Worm (Caenorhabditis elegans) whole organism, young adult: ENCODE measurements around the gene klp-4.

Source experiments
- F37B4.10 ChIP-seq: fragments of 200-800 bp; sonication (Bioruptor generic); IDR thresholded peaks from 2 replicates; pipeline ENCODE4 v1.3.6; 2022; ENCODE audit warnings: missing genetic modification characterization, missing compliant biosample characterization
- Y53F4B.3 ChIP-seq: fragments of 200-800 bp; sonication (Bioruptor generic); IDR thresholded peaks from 2 replicates; pipeline ENCODE4 v1.3.6; 2022; ENCODE audit warnings: missing genetic modification reagents, missing genetic modification characterization, missing compliant biosample characterization
- Y67H2A.10 ChIP-seq: fragments of 200-800 bp; sonication (Bioruptor generic); conservative IDR thresholded peaks from 2 replicates; pipeline ENCODE4 v1.3.6; 2022; ENCODE audit warnings: missing genetic modification reagents, missing genetic modification characterization, missing compliant biosample characterization
- Y95B8A.8 ChIP-seq: fragments of 200-800 bp; sonication (Bioruptor generic); IDR thresholded peaks from 2 replicates; pipeline ENCODE4 v1.3.6; 2022; ENCODE audit warnings: missing genetic modification reagents, missing genetic modification characterization, missing compliant biosample characterization
- athp-1 ChIP-seq: sonication (generic microtip); optimal IDR thresholded peaks from 2 replicates; lab custom pipeline; 2017; ENCODE audit warnings: mild to moderate bottlenecking, missing genetic modification characterization, missing compliant biosample characterization
- attf-3 ChIP-seq: fragments of 200-800 bp; sonication (Bioruptor generic); conservative IDR thresholded peaks from 2 replicates; pipeline ENCODE4 v1.3.6; 2022; ENCODE audit warnings: missing genetic modification reagents, missing genetic modification characterization, missing compliant biosample characterization
- cebp-2 ChIP-seq: fragments of 200-800 bp; sonication (Bioruptor generic); IDR thresholded peaks from 2 replicates; pipeline ENCODE4 v1.3.6; 2022; ENCODE audit warnings: missing genetic modification characterization, missing compliant biosample characterization
- ceh-27 ChIP-seq: fragments of 200-800 bp; sonication (Bioruptor generic); optimal IDR thresholded peaks from 2 replicates; lab custom pipeline; 2018; ENCODE audit warnings: mild to moderate bottlenecking, missing genetic modification characterization, moderate library complexity, missing compliant biosample characterization
- die-1 ChIP-seq: sonication (generic microtip); optimal IDR thresholded peaks from 2 replicates; lab custom pipeline; 2016; ENCODE audit warnings: missing genotype, mild to moderate bottlenecking, missing genetic modification characterization, missing compliant biosample characterization
- dox-1 ChIP-seq: fragments of 200-800 bp; sonication (Bioruptor generic); IDR thresholded peaks from 2 replicates; pipeline ENCODE4 v1.3.6; 2022; ENCODE audit warnings: missing genetic modification reagents, missing genetic modification characterization, missing compliant biosample characterization
- dpl-1 ChIP-seq: fragments of 150-350 bp; optimal IDR thresholded peaks from 2 replicates; lab custom pipeline; 2014; ENCODE audit warnings: missing biosample characterization, missing genetic modification reagents, missing genetic modification characterization
- efl-1 ChIP-seq: fragments of 150-350 bp; optimal IDR thresholded peaks from 2 replicates; lab custom pipeline; 2014; ENCODE audit warnings: missing biosample characterization, missing genetic modification reagents, missing genetic modification characterization
- ekl-4 ChIP-seq: fragments of 200-800 bp; sonication (Bioruptor generic); IDR thresholded peaks from 2 replicates; pipeline ENCODE4 v1.3.6; 2022; ENCODE audit warnings: missing genetic modification reagents, missing genetic modification characterization, missing compliant biosample characterization
- gei-17 ChIP-seq: fragments of 200-800 bp; sonication (Bioruptor generic); optimal IDR thresholded peaks from 2 replicates; lab custom pipeline; 2018; ENCODE audit warnings: mild to moderate bottlenecking, missing genetic modification characterization, missing compliant biosample characterization
- him-1 ChIP-seq: sonication (generic microtip); optimal IDR thresholded peaks from 2 replicates; lab custom pipeline; 2016; ENCODE audit warnings: missing genotype, missing genetic modification reagents, missing genetic modification characterization, missing compliant biosample characterization
- hlh-26 ChIP-seq: fragments of 200-800 bp; sonication (Bioruptor generic); conservative IDR thresholded peaks from 2 replicates; pipeline ENCODE4 v1.3.6; 2022; ENCODE audit warnings: missing genetic modification reagents, missing genetic modification characterization, missing compliant biosample characterization
- lag-1 ChIP-seq: fragments of 200-800 bp; sonication (Bioruptor generic); IDR thresholded peaks from 2 replicates; pipeline ENCODE4 v1.3.6; 2022; ENCODE audit warnings: missing genetic modification reagents, missing genetic modification characterization, missing compliant biosample characterization
- let-526 ChIP-seq: fragments of 200-800 bp; sonication (Bioruptor generic); IDR thresholded peaks from 2 replicates; pipeline ENCODE4 v1.3.6; 2022; ENCODE audit warnings: missing genetic modification reagents, missing genetic modification characterization, missing compliant biosample characterization
- lin-40 ChIP-seq: sonication (generic microtip); optimal IDR thresholded peaks from 2 replicates; lab custom pipeline; 2016; ENCODE audit warnings: missing genetic modification characterization, mild to moderate bottlenecking, missing compliant biosample characterization, missing genotype, missing genetic modification reagents
- lsl-1 ChIP-seq: fragments of 200-800 bp; sonication (Bioruptor generic); optimal IDR thresholded peaks from 2 replicates; lab custom pipeline; 2018; ENCODE audit warnings: mild to moderate bottlenecking, missing genetic modification characterization, moderate library complexity, missing compliant biosample characterization
- mcd-1 ChIP-seq: fragments of 200-800 bp; sonication (Bioruptor generic); IDR thresholded peaks from 2 replicates; pipeline ENCODE4 v1.3.6; 2022; ENCODE audit warnings: missing genetic modification reagents, missing genetic modification characterization, missing compliant biosample characterization
- mes-4 ChIP-seq: sonication (generic microtip); optimal IDR thresholded peaks from 2 replicates; lab custom pipeline; 2016; ENCODE audit warnings: missing genotype, missing genetic modification characterization, missing compliant biosample characterization
- mxl-1 ChIP-seq: sonication (generic microtip); optimal IDR thresholded peaks from 2 replicates; lab custom pipeline; 2016; ENCODE audit warnings: missing genetic modification characterization, missing compliant biosample characterization
- nhr-80 ChIP-seq: sonication (generic microtip); optimal IDR thresholded peaks from 2 replicates; lab custom pipeline; 2016; ENCODE audit warnings: missing genetic modification characterization, missing compliant biosample characterization
- rcor-1 ChIP-seq: fragments of 200-800 bp; sonication (Bioruptor generic); IDR thresholded peaks from 2 replicates; pipeline ENCODE4 v1.3.6; 2022; ENCODE audit warnings: missing genetic modification reagents, missing genetic modification characterization, missing compliant biosample characterization
- sdz-38 ChIP-seq: sonication (generic microtip); optimal IDR thresholded peaks from 2 replicates; lab custom pipeline; 2016; ENCODE audit warnings: missing genotype, missing genetic modification characterization, missing compliant biosample characterization
- unc-130 ChIP-seq: sonication (generic microtip); optimal IDR thresholded peaks from 2 replicates; lab custom pipeline; 2016; ENCODE audit warnings: missing genetic modification reagents, missing genetic modification characterization, missing compliant biosample characterization
- unc-62 ChIP-seq: fragments of 150-350 bp; optimal IDR thresholded peaks from 2 replicates; lab custom pipeline; 2014; ENCODE audit warnings: missing biosample characterization, missing genetic modification reagents, missing genetic modification characterization
- zfh-2 ChIP-seq: fragments of 200-800 bp; sonication (Bioruptor generic); conservative IDR thresholded peaks from 2 replicates; pipeline ENCODE4 v1.3.6; 2022; ENCODE audit warnings: missing genetic modification reagents, missing genetic modification characterization, missing compliant biosample characterization

The klp-4 gene

DNA sequence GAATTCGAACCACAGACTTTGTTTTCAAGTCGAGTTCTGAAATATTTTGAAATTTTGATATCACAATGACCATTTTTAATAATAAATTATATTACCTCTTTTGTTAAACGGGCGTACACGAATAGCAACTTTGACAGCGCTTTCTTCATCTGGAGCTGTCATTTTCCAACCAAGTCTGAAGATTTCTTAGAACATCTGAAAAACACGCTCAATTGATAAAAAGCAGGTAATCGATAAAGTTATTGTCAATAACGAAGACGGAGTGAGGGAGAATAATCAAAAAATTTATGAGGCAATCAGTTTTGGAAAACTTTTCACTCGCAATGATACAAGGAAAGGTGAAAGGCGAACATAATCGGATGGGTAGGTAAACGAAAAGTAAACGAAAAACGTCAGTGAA is at the start of gene klp-4:
Gene klp-4 (minus strand): TSS at position 201 of the 400 bp plus-strand sequence.
- TF ChIP-seq ekl-4 = no peak
- no peak for TF ChIP-seq rcor-1 (GFP tag; lab: Robert Waterston, UW)
- TF ChIP-seq dpl-1 = no peak
- no peak for TF ChIP-seq cebp-2
- no peak for TF ChIP-seq attf-3
- no peak for TF ChIP-seq let-526 (GFP tag; lab: Robert Waterston, UW)
- no peak for TF ChIP-seq lin-40 (tag; lab: Kevin White, UChicago)
- no peak for TF ChIP-seq gei-17 (GFP tag; lab: Kevin White, UChicago)
- TF ChIP-seq mes-4 (tag; lab: Kevin White, UChicago) = no peak
- TF ChIP-seq Y95B8A.8 = no peak
- no peak for TF ChIP-seq unc-62
- TF ChIP-seq him-1 (tag; lab: Kevin White, UChicago) = no peak
- TF ChIP-seq efl-1 (GFP tag; lab: Kevin White, UChicago) = no peak
- TF ChIP-seq unc-130 (GFP tag; lab: Kevin White, UChicago) = no peak
- TF ChIP-seq Y67H2A.10 (GFP tag; lab: Robert Waterston, UW) = no peak

ce11 chrX:3226348-3227229 is 48.1 kb upstream of the klp-4 start:
- peak; percentile 17 for TF ChIP-seq ceh-27 (GFP tag; lab: Kevin White, UChicago)
- TF ChIP-seq die-1 = no peak
- TF ChIP-seq athp-1 = no peak
- peak; percentile 77 for TF ChIP-seq zfh-2
- no peak for TF ChIP-seq sdz-38 (tag; lab: Kevin White, UChicago)
- no peak for TF ChIP-seq lag-1

- TF ChIP-seq F37B4.10 (GFP tag; lab: Robert Waterston, UW) = 0 out of 2 replicates have a peak, but pooled peaks have one; percentile 40
- TF ChIP-seq mcd-1 (GFP tag; lab: Robert Waterston, UW) = no peak
These were observed 44.6 kb upstream of the klp-4 start for ce11 chrX:3223135-3223534.

DNA sequence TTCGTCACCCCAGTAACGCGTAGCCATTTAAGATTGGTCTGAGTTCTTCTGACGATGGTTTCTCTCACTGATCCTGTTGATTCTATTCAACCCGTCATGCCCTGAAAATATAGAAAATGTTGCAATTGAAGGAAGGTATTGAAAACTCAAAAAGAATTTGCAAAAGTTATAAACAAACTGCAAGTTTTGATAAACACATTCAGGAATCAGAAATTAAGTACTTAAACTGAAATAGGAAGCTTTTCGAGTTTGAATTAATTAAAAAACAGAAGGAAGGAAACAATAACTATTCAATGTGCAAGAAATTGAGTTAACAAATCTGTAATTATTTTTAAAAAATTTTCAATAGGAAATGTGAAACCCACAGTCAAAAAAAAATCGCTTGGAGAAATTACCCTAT is 41.8 kb upstream of the klp-4 start, which contains the start of gene rgl-1:
Gene rgl-1 (minus strand): TSS at position 101 of the 400 bp plus-strand sequence.
- TF ChIP-seq hlh-26 (GFP tag; lab: Robert Waterston, UW) = no peak
- TF ChIP-seq lag-1 = no peak
- no peak for TF ChIP-seq mxl-1
- no peak for TF ChIP-seq lsl-1 (GFP tag; lab: Kevin White, UChicago)
- TF ChIP-seq Y53F4B.3 (GFP tag; lab: Robert Waterston, UW) = no peak

- peak; percentile 42 for TF ChIP-seq nhr-80 (tag; lab: Kevin White, UChicago)
- TF ChIP-seq rcor-1 (GFP tag; lab: Robert Waterston, UW) = no peak
- TF ChIP-seq zfh-2 = peak; percentile 84
- 0 out of 2 replicates have a peak, but pooled peaks have one; percentile 26 for TF ChIP-seq dox-1 (GFP tag; lab: Robert Waterston, UW)
- TF ChIP-seq, all 124 proteins: peak for 3
These were observed 39.7 kb upstream of the klp-4 start for ce11 chrX:3218040-3218795.
